Fruit fly (Drosophila melanogaster) whole organism, embryonic: ENCODE measurements around the gene CG9467.

Source experiments
- Ada2b ChIP-seq: fragments of 200-800 bp; sonication (Bioruptor generic); IDR thresholded peaks from 2 replicates; pipeline ENCODE4 v1.3.6; 2022; ENCODE audit warnings: missing biosample characterization, missing genetic modification characterization
- Awh ChIP-seq: fragments of 200-800 bp; sonication (Bioruptor generic); IDR thresholded peaks from 2 replicates; pipeline ENCODE4, ENCODE4 v1.3.6; 2022; ENCODE audit warnings: missing biosample characterization, missing genetic modification characterization
- BtbVII ChIP-seq: fragments of 200-800 bp; sonication (Bioruptor generic); optimal IDR thresholded peaks from 3 replicates; lab custom pipeline; 2017; ENCODE audit warnings: missing biosample characterization, mild to moderate bottlenecking, missing genetic modification characterization
- CG10209 ChIP-seq: fragments of 200-800 bp; sonication (Bioruptor generic); optimal IDR thresholded peaks from 3 replicates; lab custom pipeline; 2017; ENCODE audit warnings: missing biosample characterization, mild to moderate bottlenecking, missing genetic modification characterization, missing genetic modification reagents
- CG11093 ChIP-seq: fragments of 200-800 bp; sonication (Bioruptor generic); IDR thresholded peaks from 3 replicates; pipeline ENCODE4 v1.3.6; 2022; ENCODE audit warnings: missing biosample characterization, missing genetic modification characterization
- CG11560 ChIP-seq: fragments of 200-800 bp; sonication (Bioruptor generic); IDR thresholded peaks from 3 replicates; pipeline ENCODE4 v1.3.6; 2022; ENCODE audit warnings: missing biosample characterization, missing genetic modification characterization
- CG11696 ChIP-seq: fragments of 200-800 bp; sonication (Bioruptor generic); IDR thresholded peaks from 2 replicates; pipeline ENCODE4 v1.3.6; 2022; ENCODE audit warnings: missing biosample characterization, missing genetic modification characterization
- CG1233 ChIP-seq: fragments of 200-800 bp; sonication (Bioruptor generic); optimal IDR thresholded peaks from 4 replicates; lab custom pipeline; 2018; ENCODE audit warnings: missing biosample characterization, mild to moderate bottlenecking, missing genetic modification characterization
- CG13287 ChIP-seq: fragments of 200-800 bp; sonication (Bioruptor generic); IDR thresholded peaks from 2 replicates; pipeline ENCODE4 v1.3.6; 2022; ENCODE audit warnings: missing biosample characterization, missing genetic modification characterization; ENCODE audit not compliant: partially characterized antibody
- CG13894 ChIP-seq: fragments of 200-800 bp; sonication (Bioruptor generic); optimal IDR thresholded peaks from 3 replicates; lab custom pipeline; 2018; ENCODE audit warnings: missing biosample characterization, mild to moderate bottlenecking, missing genetic modification characterization, moderate library complexity
- CG15514 ChIP-seq: fragments of 200-800 bp; sonication (Bioruptor generic); optimal IDR thresholded peaks from 3 replicates; lab custom pipeline; 2017; ENCODE audit warnings: missing biosample characterization, missing genetic modification characterization, mild to moderate bottlenecking, moderate library complexity, missing genetic modification reagents
- CG16863 ChIP-seq: fragments of 200-800 bp; sonication (Bioruptor generic); optimal IDR thresholded peaks from 3 replicates; lab custom pipeline; 2016; ENCODE audit warnings: missing biosample characterization, missing genetic modification characterization
- CG17186 ChIP-seq: fragments of 200-800 bp; sonication (Bioruptor generic); optimal IDR thresholded peaks from 3 replicates; lab custom pipeline; 2017; ENCODE audit warnings: missing biosample characterization, missing genetic modification reagents, missing genetic modification characterization
- CG17328 ChIP-seq: fragments of 200-800 bp; sonication (Bioruptor generic); IDR thresholded peaks from 2 replicates; pipeline ENCODE4 v1.3.6; 2022; ENCODE audit warnings: missing biosample characterization, missing genetic modification characterization
- CG17361 ChIP-seq: fragments of 200-800 bp; sonication (Bioruptor generic); IDR thresholded peaks from 3 replicates; pipeline ENCODE4 v1.3.6; 2022; ENCODE audit warnings: missing biosample characterization, missing genetic modification characterization
- CG18476 ChIP-seq: fragments of 200-800 bp; sonication (Bioruptor generic); optimal IDR thresholded peaks from 2 replicates; lab custom pipeline; 2016; ENCODE audit warnings: missing biosample characterization, mild to moderate bottlenecking, missing genetic modification characterization
- CG2120 ChIP-seq: fragments of 200-800 bp; sonication (Bioruptor generic); optimal IDR thresholded peaks from 3 replicates; lab custom pipeline; 2016; ENCODE audit warnings: missing biosample characterization, missing genetic modification characterization
- CG4820 ChIP-seq: fragments of 200-800 bp; sonication (Bioruptor generic); optimal IDR thresholded peaks from 3 replicates; lab custom pipeline; 2016; ENCODE audit warnings: missing biosample characterization, missing genetic modification characterization
- CG7357 ChIP-seq: fragments of 200-800 bp; sonication (Bioruptor generic); IDR thresholded peaks from 3 replicates; pipeline ENCODE4 v1.3.6; 2022; ENCODE audit warnings: missing biosample characterization, missing genetic modification characterization
- CG7987 ChIP-seq: fragments of 200-800 bp; sonication (Bioruptor generic); optimal IDR thresholded peaks from 2 replicates; lab custom pipeline; 2018; ENCODE audit warnings: missing biosample characterization, mild to moderate bottlenecking, missing genetic modification characterization, moderate library complexity
- CG8944 ChIP-seq: fragments of 200-800 bp; sonication (Bioruptor generic); optimal IDR thresholded peaks from 3 replicates; lab custom pipeline; 2016; ENCODE audit warnings: missing biosample characterization, missing genetic modification characterization
- CTCF ChIP-seq: fragments of 200-800 bp; sonication (Bioruptor generic); optimal IDR thresholded peaks from 2 replicates; lab custom pipeline; 2017; ENCODE audit warnings: missing biosample characterization, mild to moderate bottlenecking, missing genetic modification characterization, moderate library complexity
- CkIIα-i1 ChIP-seq: fragments of 200-800 bp; sonication (Bioruptor generic); IDR thresholded peaks from 2 replicates; pipeline ENCODE4 v1.3.6; 2022; ENCODE audit warnings: missing biosample characterization, missing genetic modification characterization
- Dad ChIP-seq: fragments of 200-800 bp; sonication (Bioruptor generic); optimal IDR thresholded peaks from 3 replicates; lab custom pipeline; 2016; ENCODE audit warnings: missing biosample characterization, missing genetic modification characterization
- Dbx ChIP-seq: fragments of 200-800 bp; sonication (Bioruptor generic); IDR thresholded peaks from 3 replicates; pipeline ENCODE4 v1.3.6; 2022; ENCODE audit warnings: missing biosample characterization, missing genetic modification characterization
- Dfd ChIP-seq, 2 experiments: fragments of >200 bp; optimal IDR thresholded peaks; 2 replicates each; lab custom pipeline; 2017; ENCODE audit warnings: missing biosample characterization in 2 of 2, missing genetic modification characterization in 2 of 2
- H2.0 ChIP-seq: fragments of 200-800 bp; sonication (Bioruptor generic); IDR thresholded peaks from 2 replicates; pipeline ENCODE4 v1.3.6; 2022; ENCODE audit warnings: missing biosample characterization, missing genetic modification characterization
- Myb ChIP-seq: fragments of 200-800 bp; sonication (Bioruptor generic); optimal IDR thresholded peaks from 2 replicates; lab custom pipeline; 2016; ENCODE audit warnings: missing biosample characterization, missing genetic modification characterization
- aop ChIP-seq: fragments of 200-800 bp; sonication (Bioruptor generic); IDR thresholded peaks from 2 replicates; pipeline ENCODE4 v1.3.6; 2022; ENCODE audit warnings: missing biosample characterization, missing genetic modification characterization
- chm ChIP-seq: fragments of 200-800 bp; sonication (Bioruptor generic); IDR thresholded peaks from 2 replicates; pipeline ENCODE4 v1.3.6; 2022; ENCODE audit warnings: missing biosample characterization, missing genetic modification characterization
- ci ChIP-seq: fragments of 200-800 bp; sonication (Bioruptor generic); IDR thresholded peaks from 3 replicates; pipeline ENCODE4 v1.3.6; 2022; ENCODE audit warnings: missing biosample characterization, missing genetic modification characterization
- dan ChIP-seq: fragments of 200-800 bp; sonication (Bioruptor generic); IDR thresholded peaks from 2 replicates; pipeline ENCODE4 v1.3.6; 2022; ENCODE audit warnings: missing biosample characterization, missing genetic modification characterization
- danr ChIP-seq: fragments of 200-800 bp; sonication (Bioruptor generic); IDR thresholded peaks from 2 replicates; pipeline ENCODE4 v1.3.6; 2022; ENCODE audit warnings: missing biosample characterization, missing genetic modification characterization
- en ChIP-seq: fragments of 200-800 bp; sonication (Bioruptor generic); optimal IDR thresholded peaks from 2 replicates; lab custom pipeline; 2016; ENCODE audit warnings: missing biosample characterization, missing genetic modification characterization
- fd3F ChIP-seq: fragments of 200-800 bp; sonication (Bioruptor generic); optimal IDR thresholded peaks from 2 replicates; lab custom pipeline; 2018; ENCODE audit warnings: missing biosample characterization, mild to moderate bottlenecking, missing genetic modification characterization, moderate library complexity
- hkb ChIP-seq, 2 experiments: fragments of 200-800 bp in 1 of 2; fragments of >200 bp in 1 of 2; sonication (Bioruptor generic) in 1 of 2; IDR thresholded peaks in 1 of 2; optimal IDR thresholded peaks in 1 of 2; 2 replicates each; pipeline versions ENCODE4 v1.3.6 to Lab custom; 2017 to 2022; ENCODE audit warnings: missing biosample characterization in 1 of 2, missing genetic modification characterization in 1 of 2
- jigr1 ChIP-seq: fragments of 200-800 bp; sonication (Bioruptor generic); IDR thresholded peaks from 3 replicates; pipeline ENCODE4 v1.3.6; 2022; ENCODE audit warnings: missing biosample characterization, missing genetic modification characterization
- kah ChIP-seq: fragments of 200-800 bp; sonication (Bioruptor generic); optimal IDR thresholded peaks from 2 replicates; lab custom pipeline; 2018; ENCODE audit warnings: missing biosample characterization, mild to moderate bottlenecking, missing genetic modification characterization
- luna ChIP-seq: fragments of 200-800 bp; sonication (Bioruptor generic); optimal IDR thresholded peaks from 2 replicates; lab custom pipeline; 2016; ENCODE audit warnings: missing biosample characterization, missing genetic modification characterization
- nau ChIP-seq: fragments of 200-800 bp; sonication (Bioruptor generic); optimal IDR thresholded peaks from 3 replicates; lab custom pipeline; 2017; ENCODE audit warnings: missing biosample characterization, mild to moderate bottlenecking, missing genetic modification characterization, missing genetic modification reagents
- oc ChIP-seq: fragments of 200-800 bp; sonication (Bioruptor generic); optimal IDR thresholded peaks from 2 replicates; lab custom pipeline; 2018; ENCODE audit warnings: missing biosample characterization, mild to moderate bottlenecking, missing genetic modification characterization, moderate library complexity
- pita ChIP-seq: fragments of 200-800 bp; sonication (Bioruptor generic); optimal IDR thresholded peaks from 2 replicates; lab custom pipeline; 2017; ENCODE audit warnings: missing biosample characterization, mild to moderate bottlenecking, missing genetic modification characterization
- pros ChIP-seq: fragments of 200-800 bp; sonication (Bioruptor generic); optimal IDR thresholded peaks from 3 replicates; lab custom pipeline; 2019; ENCODE audit warnings: missing biosample characterization, mild to moderate bottlenecking, missing genetic modification characterization, moderate library complexity
- ro ChIP-seq: fragments of 200-800 bp; sonication (Bioruptor generic); IDR thresholded peaks from 2 replicates; pipeline ENCODE4 v1.3.6; 2022; ENCODE audit warnings: missing biosample characterization, missing genetic modification characterization
- slou ChIP-seq: fragments of 200-800 bp; sonication (Bioruptor generic); optimal IDR thresholded peaks from 3 replicates; lab custom pipeline; 2016; ENCODE audit warnings: missing biosample characterization, missing genetic modification characterization
- slp2 ChIP-seq: fragments of 200-800 bp; sonication (Bioruptor generic); optimal IDR thresholded peaks from 2 replicates; lab custom pipeline; 2016; ENCODE audit warnings: missing biosample characterization, missing genetic modification characterization
- sna ChIP-seq: fragments of 200-800 bp; sonication (Bioruptor generic); IDR thresholded peaks from 2 replicates; pipeline ENCODE4 v1.3.6; 2022; ENCODE audit warnings: missing biosample characterization, missing genetic modification characterization; ENCODE audit not compliant: partially characterized antibody
- sob ChIP-seq: fragments of 200-800 bp; sonication (Bioruptor generic); IDR thresholded peaks from 2 replicates; pipeline ENCODE4 v1.3.6; 2022; ENCODE audit warnings: missing biosample characterization, missing genetic modification characterization
- tup ChIP-seq: fragments of 200-800 bp; sonication (Bioruptor generic); optimal IDR thresholded peaks from 2 replicates; lab custom pipeline; 2016; ENCODE audit warnings: missing biosample characterization, mild to moderate bottlenecking, missing genetic modification characterization, moderate library complexity
- vnd ChIP-seq: fragments of 200-800 bp; sonication (Bioruptor generic); IDR thresholded peaks from 3 replicates; pipeline ENCODE4 v1.3.6; 2022; ENCODE audit warnings: missing biosample characterization, missing genetic modification characterization; ENCODE audit not compliant: partially characterized antibody

The CG9467 gene

dm6 chr3R:9759360-9760191, 41.2 kb downstream of the CG9467 start, which contains the start of gene Mpi (continued):
- TF ChIP-seq sna (GFP tag; lab: Robert Waterston, UW), result 0 out of 2 replicates have a peak, but pooled peaks have one; percentile 50
- peak; percentile 2 for TF ChIP-seq fd3F (GFP tag; lab: Kevin White, UChicago)
- TF ChIP-seq CG15514, result peak; percentile 43
- TF ChIP-seq H2.0, result no peak
- TF ChIP-seq Dbx (GFP tag; lab: Robert Waterston, UW), result 0 out of 3 replicates have a peak, but pooled peaks have one; percentile 3
- TF ChIP-seq slp2, result no peak
- TF ChIP-seq nau (GFP tag; lab: Kevin White, UChicago), result no peak
- no peak for TF ChIP-seq CTCF (GFP tag; lab: Kevin White, UChicago)
- TF ChIP-seq hkb (optimal IDR thresholded peaks at IDR 0.05; lab: Kevin White, UChicago), result no peak
- TF ChIP-seq hkb (GFP tag; IDR thresholded peaks at IDR 0.05; lab: Robert Waterston, UW), result 0 out of 2 replicates have a peak, but pooled peaks have one; percentile 25
- TF ChIP-seq CG16863 (GFP tag; lab: Kevin White, UChicago), result no peak
- TF ChIP-seq pros, result no peak
- TF ChIP-seq aop, result no peak
- TF ChIP-seq CG11093 (GFP tag; lab: Robert Waterston, UW), result no peak
- no peak for TF ChIP-seq BtbVII
- TF ChIP-seq CG13894 (tag; lab: Kevin White, UChicago), result no peak
- TF ChIP-seq tup (GFP tag; lab: Kevin White, UChicago), result no peak
- TF ChIP-seq CG10209, result no peak
- TF ChIP-seq Dad (GFP tag; lab: Kevin White, UChicago), result no peak
- peak; percentile 89 for TF ChIP-seq CG7357 (GFP tag; lab: Robert Waterston, UW)
- peak; percentile 18 for TF ChIP-seq CG1233 (GFP tag; lab: Kevin White, UChicago)
- TF ChIP-seq CG13287 (GFP tag; lab: Robert Waterston, UW), result peak; percentile 69
- TF ChIP-seq ci, result peak; percentile 43; the same call in 2 of the 3 replicates
- no peak for TF ChIP-seq pita (GFP tag; lab: Kevin White, UChicago)
- no peak for TF ChIP-seq oc (tag; lab: Kevin White, UChicago)
- TF ChIP-seq Awh (GFP tag; lab: Robert Waterston, UW), result no peak
- no peak for TF ChIP-seq CG18476 (GFP tag; lab: Kevin White, UChicago)
- TF ChIP-seq Myb, result no peak
- TF ChIP-seq ro (GFP tag; lab: Robert Waterston, UW), result no peak
- TF ChIP-seq chm (GFP tag; lab: Robert Waterston, UW), result 0 out of 2 replicates have a peak, but pooled peaks have one; percentile 14
- no peak for TF ChIP-seq vnd
- TF ChIP-seq CG4820 (GFP tag; lab: Kevin White, UChicago), result peak; percentile 7
- TF ChIP-seq CG11696 (GFP tag; lab: Robert Waterston, UW), result no peak
- no peak for TF ChIP-seq danr (GFP tag; lab: Robert Waterston, UW)
- TF ChIP-seq CG7987, result peak; percentile 22
- no peak for TF ChIP-seq CG17186 (GFP tag; lab: Kevin White, UChicago)
- no peak for TF ChIP-seq en (GFP tag; lab: Kevin White, UChicago)
- TF ChIP-seq CG17328 (GFP tag; lab: Robert Waterston, UW), result 0 out of 2 replicates have a peak, but pooled peaks have one; percentile 12
- no peak for TF ChIP-seq dan (GFP tag; lab: Robert Waterston, UW)
- TF ChIP-seq luna, result no peak
- TF ChIP-seq slou, result no peak
- TF ChIP-seq CG11560 (tag; lab: Robert Waterston, UW), result no peak
- no peak for TF ChIP-seq CkIIα-i1 (GFP tag; lab: Robert Waterston, UW)
- no peak for TF ChIP-seq sob (GFP tag; lab: Robert Waterston, UW)
- no peak for TF ChIP-seq kah (GFP tag; lab: Kevin White, UChicago)
- no peak for TF ChIP-seq CG8944 (GFP tag; lab: Kevin White, UChicago)
- no peak for TF ChIP-seq Dfd (GFP tag; optimal IDR thresholded peaks at IDR 0.05; lab: Kevin White, UChicago)
- no peak; the same call in 1 of the 3 replicates for TF ChIP-seq CG17361 (GFP tag; lab: Robert Waterston, UW)
- TF ChIP-seq CG2120 (GFP tag; lab: Kevin White, UChicago), result peak; percentile 55
- no peak for TF ChIP-seq Ada2b
- no peak for TF ChIP-seq jigr1 (GFP tag; lab: Robert Waterston, UW)
